Worm (Caenorhabditis elegans) whole organism, early embryonic: ENCODE data around the gene srbc-6.

ENCODE experiments used
- B0310.2 ChIP-seq: sonication (generic microtip); optimal IDR thresholded peaks from 2 replicates; lab custom pipeline; 2016; ENCODE audit warnings: mild to moderate bottlenecking, missing genetic modification characterization, missing compliant biosample characterization
- F13C5.2 ChIP-seq: sonication (generic microtip); optimal IDR thresholded peaks from 2 replicates; lab custom pipeline; 2017; ENCODE audit warnings: mild to moderate bottlenecking, missing genetic modification characterization, inconsistent platforms, missing compliant biosample characterization
- aly-1 ChIP-seq: sonication (generic microtip); optimal IDR thresholded peaks from 2 replicates; lab custom pipeline; 2016; ENCODE audit warnings: missing genetic modification characterization, missing compliant biosample characterization
- ama-1 ChIP-seq: fragments of 150-350 bp; optimal IDR thresholded peaks from 2 replicates; lab custom pipeline; 2014
- ceh-13 ChIP-seq: fragments of 200-800 bp; sonication (Bioruptor generic); optimal IDR thresholded peaks from 2 replicates; lab custom pipeline; 2018; ENCODE audit warnings: mild to moderate bottlenecking, missing genetic modification characterization, missing compliant biosample characterization
- ceh-36 ChIP-seq: sonication (generic microtip); optimal IDR thresholded peaks from 2 replicates; lab custom pipeline; 2016; ENCODE audit warnings: missing genetic modification characterization, inconsistent platforms, missing compliant biosample characterization
- ets-7 ChIP-seq: sonication (generic microtip); optimal IDR thresholded peaks from 2 replicates; lab custom pipeline; 2016; ENCODE audit warnings: missing genotype, missing genetic modification characterization, missing compliant biosample characterization
- flt-1 ChIP-seq: fragments of 200-800 bp; sonication (Bioruptor generic); IDR thresholded peaks from 2 replicates; pipeline ENCODE4 v1.3.6; 2022; ENCODE audit warnings: missing genetic modification characterization, missing compliant biosample characterization
- hmbx-1 ChIP-seq: sonication (generic microtip); optimal IDR thresholded peaks from 2 replicates; lab custom pipeline; 2016; ENCODE audit warnings: mild to moderate bottlenecking, missing genetic modification characterization, missing compliant biosample characterization
- hmg-4 ChIP-seq: fragments of 200-800 bp; sonication (Bioruptor generic); optimal IDR thresholded peaks from 2 replicates; lab custom pipeline; 2018; ENCODE audit warnings: mild to moderate bottlenecking, missing genetic modification characterization, missing compliant biosample characterization
- hnd-1 ChIP-seq: sonication (generic microtip); optimal IDR thresholded peaks from 2 replicates; lab custom pipeline; 2016; ENCODE audit warnings: missing genetic modification characterization, missing compliant biosample characterization
- pes-1 ChIP-seq: fragments of 200-800 bp; sonication (Bioruptor generic); IDR thresholded peaks from 2 replicates; pipeline ENCODE4 v1.3.6; 2022; ENCODE audit warnings: missing genetic modification reagents, missing genetic modification characterization, missing compliant biosample characterization
- scrt-1 ChIP-seq: fragments of 200-800 bp; sonication (Bioruptor generic); IDR thresholded peaks from 2 replicates; pipeline ENCODE4 v1.3.6; 2022; ENCODE audit warnings: missing genetic modification characterization, missing compliant biosample characterization
- sea-1 ChIP-seq: fragments of 200-800 bp; sonication (Bioruptor generic); conservative IDR thresholded peaks from 2 replicates; pipeline ENCODE4 v1.3.6; 2022; ENCODE audit warnings: missing genetic modification characterization, missing compliant biosample characterization
- tbx-11 ChIP-seq: fragments of 200-800 bp; sonication (Bioruptor generic); IDR thresholded peaks from 2 replicates; pipeline ENCODE4 v1.3.6; 2022; ENCODE audit warnings: missing genetic modification characterization, missing compliant biosample characterization
- tbx-37 ChIP-seq: fragments of 200-800 bp; sonication (Bioruptor generic); conservative IDR thresholded peaks from 2 replicates; pipeline ENCODE4 v1.3.6; 2022; ENCODE audit warnings: missing genetic modification reagents, missing genetic modification characterization, missing compliant biosample characterization
- tra-4 ChIP-seq: sonication (generic microtip); optimal IDR thresholded peaks from 2 replicates; lab custom pipeline; 2017; ENCODE audit warnings: missing genetic modification characterization, missing compliant biosample characterization

Gene srbc-6

ce11 chrV:3208940-3209339 is 39.0 kb downstream of the srbc-6 start:
- TF ChIP-seq B0310.2 (tag; lab: Kevin White, UChicago) (no peak), aly-1 (no peak), sea-1 (GFP tag; lab: Robert Waterston, UW) (no peak), hmbx-1 (tag; lab: Kevin White, UChicago) (no peak), flt-1 (GFP tag; lab: Robert Waterston, UW) (no peak), tbx-11 (GFP tag; lab: Robert Waterston, UW) (no peak), scrt-1 (no peak), tra-4 (tag; lab: Kevin White, UChicago) (no peak), tbx-37 (GFP tag; lab: Robert Waterston, UW) (no peak), hnd-1 (tag; lab: Kevin White, UChicago) (no peak), ceh-36 (tag; lab: Kevin White, UChicago) (no peak), hmg-4 (GFP tag; lab: Kevin White, UChicago) (no peak)

- TF ChIP-seq F13C5.2 (no peak), B0310.2 (tag; lab: Kevin White, UChicago) (no peak), tbx-11 (GFP tag; lab: Robert Waterston, UW) (no peak), scrt-1 (no peak), hmbx-1 (tag; lab: Kevin White, UChicago) (no peak), hmg-4 (GFP tag; lab: Kevin White, UChicago) (no peak), flt-1 (GFP tag; lab: Robert Waterston, UW) (no peak), tra-4 (tag; lab: Kevin White, UChicago) (no peak), sea-1 (GFP tag; lab: Robert Waterston, UW) (no peak), hnd-1 (tag; lab: Kevin White, UChicago) (no peak), pes-1 (no peak), ama-1 (lab: Kevin White, UChicago) (no peak), ceh-36 (tag; lab: Kevin White, UChicago) (no peak), ceh-13 (GFP tag; lab: Kevin White, UChicago) (no peak), tbx-37 (GFP tag; lab: Robert Waterston, UW) (no peak), ets-7 (tag; lab: Kevin White, UChicago) (no peak)
These were observed 40.2 kb downstream of the srbc-6 start, which contains the start of gene apx-1 for ce11 chrV:3210147-3210546. Gene apx-1, plus strand, starts transcription at chrV:3210196.

- TF ChIP-seq F13C5.2 (no peak), ets-7 (tag; lab: Kevin White, UChicago) (no peak), pes-1 (no peak), flt-1 (GFP tag; lab: Robert Waterston, UW) (no peak), ceh-36 (tag; lab: Kevin White, UChicago) (no peak), hmbx-1 (tag; lab: Kevin White, UChicago) (no peak), ceh-13 (GFP tag; lab: Kevin White, UChicago) (no peak), hmg-4 (GFP tag; lab: Kevin White, UChicago) (no peak), scrt-1 (no peak), hnd-1 (tag; lab: Kevin White, UChicago) (no peak), B0310.2 (tag; lab: Kevin White, UChicago) (no peak), ama-1 (lab: Kevin White, UChicago) (no peak), tbx-37 (GFP tag; lab: Robert Waterston, UW) (no peak), tbx-11 (GFP tag; lab: Robert Waterston, UW) (no peak), aly-1 (no peak), tra-4 (tag; lab: Kevin White, UChicago) (no peak), sea-1 (GFP tag; lab: Robert Waterston, UW) (no peak)
These were observed 48.7 kb downstream of the srbc-6 start for ce11 chrV:3218604-3219003.
